Worm (Caenorhabditis elegans) whole organism, L4 larva: Measurements from ENCODE around the gene Y54G11A.4.
A peak's percentile ranks its signal among the peaks of the same experiment; 100 is the strongest.
"Not testable (repeated sequence)": the region's sequence is repeated elsewhere in the genome, so short reads cannot be mapped to it uniquely, and the experiment has no call there.

Experiments
- F10B5.3 ChIP-seq: sonication (generic microtip); optimal IDR thresholded peaks from 2 replicates; lab custom pipeline; 2016; ENCODE audit warnings: mild to moderate bottlenecking, missing genetic modification characterization, missing compliant biosample characterization
- F26F4.8 ChIP-seq: fragments of 200-800 bp; sonication (Bioruptor generic); conservative IDR thresholded peaks from 2 replicates; pipeline ENCODE4 v1.3.6; 2022; ENCODE audit warnings: missing genetic modification characterization, missing compliant biosample characterization
- T20F7.1 ChIP-seq: fragments of 200-800 bp; sonication (Bioruptor generic); optimal IDR thresholded peaks from 2 replicates; lab custom pipeline; 2018; ENCODE audit warnings: mild to moderate bottlenecking, missing genetic modification characterization, missing compliant biosample characterization
- T26A8.4 ChIP-seq: fragments of 200-800 bp; sonication (Bioruptor generic); IDR thresholded peaks from 2 replicates; pipeline ENCODE4 v1.3.6; 2022; ENCODE audit warnings: missing genetic modification characterization, missing compliant biosample characterization
- Y48G9A.11 ChIP-seq: fragments of 200-800 bp; sonication (Bioruptor generic); IDR thresholded peaks from 2 replicates; pipeline ENCODE4 v1.3.6; 2022; ENCODE audit warnings: missing genetic modification reagents, missing genetic modification characterization, missing compliant biosample characterization
- Y5F2A.4 ChIP-seq: fragments of 200-800 bp; sonication (Bioruptor generic); optimal IDR thresholded peaks from 2 replicates; lab custom pipeline; 2018; ENCODE audit warnings: mild to moderate bottlenecking, missing genetic modification characterization, missing compliant biosample characterization
- aha-1 ChIP-seq: fragments of 150-350 bp; peaks from one replicate; lab custom pipeline; 2014; ENCODE audit warnings: missing biosample characterization, missing genetic modification characterization
- aly-2 ChIP-seq: sonication (generic microtip); optimal IDR thresholded peaks from 2 replicates; lab custom pipeline; 2018; ENCODE audit warnings: missing biosample characterization, missing genetic modification characterization
- ama-1 ChIP-seq: fragments of 150-350 bp; optimal IDR thresholded peaks from 2 replicates; lab custom pipeline; 2014; ENCODE audit warnings: inconsistent platforms, mixed read lengths
- ceh-28 ChIP-seq: fragments of 150-350 bp; optimal IDR thresholded peaks from 2 replicates; lab custom pipeline; 2014; ENCODE audit warnings: missing biosample characterization, missing genetic modification reagents, missing genetic modification characterization
- ceh-44 ChIP-seq: fragments of 200-800 bp; sonication (Bioruptor generic); IDR thresholded peaks from 2 replicates; pipeline ENCODE4 v1.3.6; 2022; ENCODE audit warnings: missing genetic modification reagents, missing genetic modification characterization, missing compliant biosample characterization
- daf-16 ChIP-seq, 3 experiments: sonication (generic microtip); optimal IDR thresholded peaks; 2 replicates each; lab custom pipeline; 2016 to 2017; ENCODE audit warnings: missing genetic modification characterization in 3 of 3, missing genetic modification reagents in 3 of 3, mild to moderate bottlenecking in 2 of 3, missing compliant biosample characterization in 2 of 3, missing biosample characterization in 1 of 3, moderate library complexity in 1 of 3
- gei-8 ChIP-seq: fragments of 200-800 bp; sonication (Bioruptor generic); optimal IDR thresholded peaks from 2 replicates; lab custom pipeline; 2018; ENCODE audit warnings: mild to moderate bottlenecking, missing genetic modification characterization, missing compliant biosample characterization
- hlh-11 ChIP-seq: fragments of 200-800 bp; sonication (Bioruptor generic); optimal IDR thresholded peaks from 2 replicates; lab custom pipeline; 2018; ENCODE audit warnings: mild to moderate bottlenecking, missing genetic modification characterization, missing compliant biosample characterization
- hmg-1.1 ChIP-seq: fragments of 200-800 bp; sonication (Bioruptor generic); IDR thresholded peaks from 2 replicates; pipeline ENCODE4 v1.3.6; 2022; ENCODE audit warnings: missing genetic modification reagents, missing genetic modification characterization, missing compliant biosample characterization
- lin-15B ChIP-seq: fragments of 150-350 bp; sonication (generic microtip); optimal IDR thresholded peaks from 3 replicates; lab custom pipeline; 2014; ENCODE audit warnings: missing biosample characterization, missing genetic modification characterization
- lin-39 ChIP-seq: fragments of 150-350 bp; optimal IDR thresholded peaks from 2 replicates; lab custom pipeline; 2014; ENCODE audit warnings: missing biosample characterization, missing genetic modification reagents, missing genetic modification characterization
- madf-9 ChIP-seq: fragments of 200-800 bp; sonication (Bioruptor generic); conservative IDR thresholded peaks from 2 replicates; pipeline ENCODE4 v1.3.6; 2022; ENCODE audit warnings: missing genetic modification reagents, missing genetic modification characterization, missing compliant biosample characterization
- mdt-29 ChIP-seq: fragments of 200-800 bp; sonication (Bioruptor generic); IDR thresholded peaks from 2 replicates; pipeline ENCODE4 v1.3.6; 2022; ENCODE audit warnings: missing genetic modification reagents, missing genetic modification characterization, missing compliant biosample characterization
- mep-1 ChIP-seq: fragments of 150-350 bp; sonication (generic microtip); optimal IDR thresholded peaks from 3 replicates; lab custom pipeline; 2014; ENCODE audit warnings: missing biosample characterization, missing genetic modification characterization
- mxl-2 ChIP-seq: fragments of 200-800 bp; sonication (Bioruptor generic); conservative IDR thresholded peaks from 2 replicates; pipeline ENCODE4 v1.3.6; 2022; ENCODE audit warnings: missing genetic modification reagents, missing genetic modification characterization, missing compliant biosample characterization
- mxl-3 ChIP-seq: fragments of 200-800 bp; sonication (Bioruptor generic); optimal IDR thresholded peaks from 2 replicates; lab custom pipeline; 2018; ENCODE audit warnings: mild to moderate bottlenecking, missing genetic modification characterization, missing compliant biosample characterization
- nhr-102 ChIP-seq: sonication (generic microtip); optimal IDR thresholded peaks from 2 replicates; lab custom pipeline; 2016; ENCODE audit warnings: mild to moderate bottlenecking, missing genetic modification characterization, moderate library complexity, missing compliant biosample characterization
- nhr-111 ChIP-seq: fragments of 200-800 bp; sonication (Bioruptor generic); optimal IDR thresholded peaks from 2 replicates; lab custom pipeline; 2018; ENCODE audit warnings: mild to moderate bottlenecking, missing genetic modification characterization, missing compliant biosample characterization
- nhr-41 ChIP-seq: fragments of 200-800 bp; sonication (Bioruptor generic); IDR thresholded peaks from 2 replicates; pipeline ENCODE4 v1.3.6; 2022; ENCODE audit warnings: missing genetic modification reagents, missing genetic modification characterization, missing compliant biosample characterization
- nhr-6 ChIP-seq: fragments of 150-350 bp; optimal IDR thresholded peaks from 2 replicates; lab custom pipeline; 2014; ENCODE audit warnings: missing biosample characterization, missing genetic modification characterization
- spr-1 ChIP-seq: sonication (generic microtip); optimal IDR thresholded peaks from 2 replicates; lab custom pipeline; 2016; ENCODE audit warnings: mild to moderate bottlenecking, missing genetic modification characterization, missing compliant biosample characterization
- spr-3 ChIP-seq: fragments of 200-800 bp; sonication (Bioruptor generic); optimal IDR thresholded peaks from 2 replicates; lab custom pipeline; 2018; ENCODE audit warnings: mild to moderate bottlenecking, missing genetic modification characterization, missing compliant biosample characterization
- zag-1 ChIP-seq: fragments of 150-350 bp; optimal IDR thresholded peaks from 2 replicates; lab custom pipeline; 2014; ENCODE audit warnings: missing biosample characterization, missing genetic modification characterization
- zfp-2 ChIP-seq: sonication (generic microtip); optimal IDR thresholded peaks from 2 replicates; lab custom pipeline; 2016; ENCODE audit warnings: mild to moderate bottlenecking, missing genetic modification characterization, missing compliant biosample characterization
- zfp-3 ChIP-seq: fragments of 200-800 bp; sonication (Bioruptor generic); conservative IDR thresholded peaks from 2 replicates; pipeline ENCODE4 v1.3.6; 2022; ENCODE audit warnings: missing genetic modification reagents, missing genetic modification characterization, missing compliant biosample characterization
- ztf-11 ChIP-seq: fragments of 150-350 bp; optimal IDR thresholded peaks from 2 replicates; lab custom pipeline; 2014; ENCODE audit warnings: missing biosample characterization, missing genetic modification characterization
- ztf-7 ChIP-seq: fragments of 150-350 bp; optimal IDR thresholded peaks from 2 replicates; lab custom pipeline; 2014; ENCODE audit warnings: missing biosample characterization, missing genetic modification characterization

Y54G11A.4 gene

DNA sequence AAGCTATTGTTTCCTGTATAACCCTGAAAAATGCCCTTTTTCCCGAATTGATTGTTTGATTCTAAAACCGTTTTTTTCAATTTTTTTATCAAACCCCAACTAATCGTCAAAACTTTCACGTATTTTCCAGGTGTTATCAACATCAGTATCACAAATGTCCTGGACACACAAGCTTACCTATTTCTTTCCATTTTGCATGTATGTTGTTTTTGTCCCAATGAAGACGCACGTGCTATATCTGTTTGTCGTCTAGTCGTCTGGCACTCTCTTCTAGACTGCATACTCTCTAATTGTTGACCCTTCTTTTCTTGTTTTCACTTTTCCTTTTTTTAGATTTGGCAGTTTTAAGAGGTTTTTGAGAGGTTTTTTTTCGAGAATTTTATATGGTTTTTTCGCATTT, 3.7 kb downstream of the Y54G11A.4 start (continued):
- TF ChIP-seq ztf-11 = no peak
- TF ChIP-seq lin-39 (tag; lab: Kevin White, UChicago) = no peak
- no peak for TF ChIP-seq nhr-6 (tag; lab: Kevin White, UChicago)
- TF ChIP-seq T26A8.4 (GFP tag; lab: Robert Waterston, UW) = no peak
- no peak for TF ChIP-seq Y5F2A.4 (GFP tag; lab: Kevin White, UChicago)
- 0 out of 2 replicates have a peak, but pooled peaks have one; percentile 14 for TF ChIP-seq hmg-1.1
- peak; percentile 51 for TF ChIP-seq mep-1 (tag; lab: Kevin White, UChicago)
- no peak for TF ChIP-seq daf-16 (GFP tag; optimal IDR thresholded peaks at IDR 0.05; lab: Kevin White, UChicago)
- TF ChIP-seq daf-16 (tag; optimal IDR thresholded peaks at IDR 0.05; lab: Kevin White, UChicago) = peak; percentile 100
- no peak for TF ChIP-seq mdt-29 (GFP tag; lab: Robert Waterston, UW)
- TF ChIP-seq mxl-2 (GFP tag; lab: Robert Waterston, UW) = no peak
- no peak for TF ChIP-seq zag-1 (tag; lab: Kevin White, UChicago)
- no peak for TF ChIP-seq F26F4.8
- TF ChIP-seq madf-9 (GFP tag; lab: Robert Waterston, UW) = no peak
- TF ChIP-seq hlh-11 (tag; lab: Kevin White, UChicago) = peak; percentile 83
- TF ChIP-seq zfp-2 (tag; lab: Kevin White, UChicago) = no peak
- TF ChIP-seq lin-15B (tag; lab: Kevin White, UChicago) = no peak
- no peak for TF ChIP-seq Y48G9A.11 (GFP tag; lab: Robert Waterston, UW)
- no peak for TF ChIP-seq F10B5.3 (tag; lab: Kevin White, UChicago)
- TF ChIP-seq zfp-3 = no peak

DNA sequence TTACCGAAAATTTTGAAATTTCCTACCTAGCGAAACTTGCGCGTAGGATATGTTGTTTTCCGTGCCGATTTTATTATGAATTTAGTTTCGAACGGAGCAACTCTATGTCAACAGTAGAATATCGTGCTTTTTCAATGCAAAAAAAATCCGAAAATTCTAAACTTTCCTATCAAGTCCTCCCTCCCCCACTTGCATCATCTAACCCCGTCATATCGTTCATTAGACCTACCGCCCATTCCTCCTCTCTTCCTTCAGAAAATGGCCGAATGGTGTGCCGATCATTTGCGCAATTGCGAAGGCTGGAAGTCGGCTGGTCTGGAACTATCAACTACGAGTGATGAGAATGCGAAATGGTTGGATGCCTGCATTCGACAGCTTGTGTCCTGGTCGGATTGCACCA, 4.4 kb downstream of the Y54G11A.4 start, which contains the start of gene Y54G11A.7:
Y54G11A.7 (plus strand) TSS at position 256 of the 400 bp plus-strand sequence.
- peak; percentile 58 for TF ChIP-seq ztf-7
- 0 out of 2 replicates have a peak, but pooled peaks have one; percentile 28 for TF ChIP-seq F26F4.8
- peak; percentile 4 for TF ChIP-seq aha-1 (tag; lab: Kevin White, UChicago)
- TF ChIP-seq, all 104 proteins: peak for 3; not testable (repeated sequence) for 101

DNA sequence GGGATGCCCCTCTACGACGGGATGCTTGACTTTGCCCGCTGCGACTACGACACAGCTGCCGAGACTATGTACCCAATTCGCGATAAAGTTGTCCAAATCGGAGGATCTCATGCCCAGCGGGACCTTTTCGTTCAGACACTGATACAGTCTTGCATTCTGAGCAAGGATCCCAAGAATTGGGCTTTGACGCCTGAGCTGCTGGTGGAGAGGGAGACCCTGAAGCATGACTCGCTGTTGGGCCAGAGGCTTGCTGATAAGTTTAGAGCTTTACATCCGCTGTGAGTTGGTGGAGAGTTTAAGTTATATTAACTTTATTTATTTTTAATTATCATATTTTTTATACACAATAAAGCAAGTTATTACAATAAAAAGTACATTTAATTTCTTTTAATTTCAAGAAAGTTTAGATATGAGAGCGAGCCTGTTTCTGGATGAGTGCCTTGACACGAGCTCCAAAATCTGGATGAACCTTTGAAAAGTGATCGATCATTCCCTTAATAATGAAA, 6.7 kb downstream of the Y54G11A.4 start:
- no peak for TF ChIP-seq mxl-3 (GFP tag; lab: Kevin White, UChicago)
- TF ChIP-seq ceh-44 = no peak
- TF ChIP-seq nhr-102 (tag; lab: Kevin White, UChicago) = peak; percentile 55
- TF ChIP-seq ceh-28 (tag; lab: Kevin White, UChicago) = no peak
- peak; percentile 10 for TF ChIP-seq mep-1 (tag; lab: Kevin White, UChicago)
- peak; percentile 69 for TF ChIP-seq aha-1 (tag; lab: Kevin White, UChicago)
- 0 out of 2 replicates have a peak, but pooled peaks have one; percentile 50 for TF ChIP-seq mdt-29 (GFP tag; lab: Robert Waterston, UW)
- TF ChIP-seq spr-1 (tag; lab: Kevin White, UChicago) = no peak
- no peak for TF ChIP-seq ama-1 (lab: Kevin White, UChicago)
- TF ChIP-seq gei-8 (GFP tag; lab: Kevin White, UChicago) = no peak
- no peak for TF ChIP-seq T20F7.1 (GFP tag; lab: Kevin White, UChicago)
- no peak for TF ChIP-seq aly-2 (tag; lab: Kevin White, UChicago)

DNA sequence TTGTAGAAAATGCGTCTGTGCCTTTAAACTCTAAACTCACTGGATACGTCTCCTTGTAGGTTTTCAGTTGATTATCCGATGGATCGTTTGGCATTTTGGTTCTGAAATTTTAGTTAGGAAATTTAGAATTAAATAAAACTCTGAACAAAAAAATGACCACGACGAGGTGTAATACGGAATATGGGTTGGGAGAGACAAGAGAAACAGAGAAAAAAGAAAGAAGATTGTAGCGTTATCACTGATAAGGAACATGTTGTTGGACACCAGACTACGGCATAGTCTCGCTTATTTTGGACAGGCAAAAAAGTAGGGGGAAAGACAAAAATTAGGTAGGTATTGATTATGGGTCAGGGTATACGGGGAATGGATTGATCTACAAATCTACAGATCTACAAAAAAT, 9.3 kb downstream of the Y54G11A.4 start, which contains the start of gene ctl-2:
ctl-2 (minus strand) TSS at position 101 of the 400 bp plus-strand sequence.
- TF ChIP-seq nhr-41; nhr-111; ceh-28 (tag; lab: Kevin White, UChicago): not testable (repeated sequence)

DNA sequence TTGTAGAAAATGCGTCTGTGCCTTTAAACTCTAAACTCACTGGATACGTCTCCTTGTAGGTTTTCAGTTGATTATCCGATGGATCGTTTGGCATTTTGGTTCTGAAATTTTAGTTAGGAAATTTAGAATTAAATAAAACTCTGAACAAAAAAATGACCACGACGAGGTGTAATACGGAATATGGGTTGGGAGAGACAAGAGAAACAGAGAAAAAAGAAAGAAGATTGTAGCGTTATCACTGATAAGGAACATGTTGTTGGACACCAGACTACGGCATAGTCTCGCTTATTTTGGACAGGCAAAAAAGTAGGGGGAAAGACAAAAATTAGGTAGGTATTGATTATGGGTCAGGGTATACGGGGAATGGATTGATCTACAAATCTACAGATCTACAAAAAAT, 13.5 kb downstream of the Y54G11A.4 start, which contains the start of gene ctl-1:
ctl-1 (minus strand) TSS at position 101 of the 400 bp plus-strand sequence.
- TF ChIP-seq mep-1 (tag; lab: Kevin White, UChicago); spr-3 (GFP tag; lab: Kevin White, UChicago); aha-1 (tag; lab: Kevin White, UChicago): not testable (repeated sequence)
